Fruit fly (Drosophila melanogaster): ENCODE data around the gene Dys.

dm6 chr3R:19606954-19607353 lies 146.1 kb downstream of the Dys start, which contains the start of gene CG17751:
- TF ChIP-seq hkb (optimal IDR thresholded peaks at IDR 0.05): no peak
- TF ChIP-seq hkb (GFP tag; IDR thresholded peaks at IDR 0.05): no peak
- TF ChIP-seq Asciz (GFP tag; optimal IDR thresholded peaks at IDR 0.05): no peak
- no peak for TF ChIP-seq dimm (GFP tag; IDR thresholded peaks at IDR 0.05)
- no peak for TF ChIP-seq CG2202 (tag; optimal IDR thresholded peaks at IDR 0.05)
- TF ChIP-seq D19B (GFP tag; optimal IDR thresholded peaks at IDR 0.05): no peak
- TF ChIP-seq toy (GFP tag; IDR thresholded peaks at IDR 0.05): no peak
- TF ChIP-seq Rx (GFP tag; IDR thresholded peaks at IDR 0.05): no peak
- no peak for TF ChIP-seq CG17829 (tag; optimal IDR thresholded peaks at IDR 0.05)
- TF ChIP-seq zen2 (GFP tag; IDR thresholded peaks at IDR 0.05; ENCODE audit: partially characterized antibody): no peak
- TF ChIP-seq slou (GFP tag; optimal IDR thresholded peaks at IDR 0.05): no peak
- no peak for TF ChIP-seq aop (GFP tag; IDR thresholded peaks at IDR 0.05)
